Worm (Caenorhabditis elegans) whole organism, young adult: ENCODE measurements around the gene M70.2.

Experiments
- F22D6.2 ChIP-seq: sonication (generic microtip); optimal IDR thresholded peaks from 2 replicates; lab custom pipeline; 2016; ENCODE audit warnings: mild to moderate bottlenecking, missing genetic modification characterization, missing compliant biosample characterization
- F23B12.7 ChIP-seq: sonication (generic microtip); optimal IDR thresholded peaks from 2 replicates; lab custom pipeline; 2017; ENCODE audit warnings: missing genetic modification characterization, mild to moderate bottlenecking, missing compliant biosample characterization, antibody characterized with exemption, moderate library complexity; ENCODE audit not compliant: insufficient read depth
- F52B5.7 ChIP-seq: sonication (generic microtip); optimal IDR thresholded peaks from 2 replicates; lab custom pipeline; 2016; ENCODE audit warnings: mild to moderate bottlenecking, missing genetic modification characterization, missing compliant biosample characterization
- K11D2.4 ChIP-seq: fragments of 200-800 bp; sonication (Bioruptor generic); IDR thresholded peaks from 2 replicates; pipeline ENCODE4 v1.3.6; 2022; ENCODE audit warnings: missing genetic modification reagents, missing genetic modification characterization, missing compliant biosample characterization
- K12H6.12 ChIP-seq: fragments of 200-800 bp; sonication (Bioruptor generic); optimal IDR thresholded peaks from 2 replicates; lab custom pipeline; 2018; ENCODE audit warnings: mild to moderate bottlenecking, missing genetic modification characterization, missing compliant biosample characterization
- Y53F4B.3 ChIP-seq: fragments of 200-800 bp; sonication (Bioruptor generic); IDR thresholded peaks from 2 replicates; pipeline ENCODE4 v1.3.6; 2022; ENCODE audit warnings: missing genetic modification reagents, missing genetic modification characterization, missing compliant biosample characterization
- Y53G8AR.9 ChIP-seq: fragments of 200-800 bp; sonication (Bioruptor generic); conservative IDR thresholded peaks from 2 replicates; pipeline ENCODE4 v1.3.6; 2022; ENCODE audit warnings: missing genetic modification reagents, missing genetic modification characterization, missing compliant biosample characterization
- ama-1 ChIP-seq, 3 experiments: fragments of 150-350 bp in 1 of 3; sonication (generic microtip) in 2 of 3; optimal IDR thresholded peaks; 2 replicates each; lab custom pipeline; 2014 to 2018; ENCODE audit warnings: missing biosample characterization in 2 of 3, missing genetic modification characterization in 2 of 3, missing genetic modification reagents in 2 of 3
- attf-3 ChIP-seq: fragments of 200-800 bp; sonication (Bioruptor generic); conservative IDR thresholded peaks from 2 replicates; pipeline ENCODE4 v1.3.6; 2022; ENCODE audit warnings: missing genetic modification reagents, missing genetic modification characterization, missing compliant biosample characterization
- attf-5 ChIP-seq: fragments of 200-800 bp; sonication (Bioruptor generic); optimal IDR thresholded peaks from 2 replicates; lab custom pipeline; 2018; ENCODE audit warnings: mild to moderate bottlenecking, missing genetic modification characterization, missing compliant biosample characterization
- bed-1 ChIP-seq: fragments of 200-800 bp; sonication (Bioruptor generic); IDR thresholded peaks from 2 replicates; pipeline ENCODE4 v1.3.6; 2022; ENCODE audit warnings: missing genetic modification reagents, missing genetic modification characterization, missing compliant biosample characterization
- cebp-1 ChIP-seq, 2 experiments: fragments of 200-800 bp in 1 of 2; sonication (Bioruptor generic) in 1 of 2; sonication (generic microtip) in 1 of 2; IDR thresholded peaks in 1 of 2; optimal IDR thresholded peaks in 1 of 2; 2 replicates each; pipeline versions ENCODE4 v1.3.6 to Lab custom; 2017 to 2022; ENCODE audit warnings: missing compliant biosample characterization in 2 of 2, missing genetic modification characterization in 2 of 2, mild to moderate bottlenecking in 1 of 2, missing genetic modification reagents in 1 of 2, moderate library complexity in 1 of 2
- ceh-100 ChIP-seq: fragments of 200-800 bp; sonication (Bioruptor generic); IDR thresholded peaks from 2 replicates; pipeline ENCODE4 v1.3.6; 2022; ENCODE audit warnings: missing genetic modification reagents, missing genetic modification characterization, missing compliant biosample characterization
- ceh-79 ChIP-seq: sonication (generic microtip); optimal IDR thresholded peaks from 2 replicates; lab custom pipeline; 2017; ENCODE audit warnings: mild to moderate bottlenecking, missing genetic modification characterization, missing compliant biosample characterization
- chd-7 ChIP-seq: sonication (generic microtip); optimal IDR thresholded peaks from 2 replicates; lab custom pipeline; 2016; ENCODE audit warnings: mild to moderate bottlenecking, missing genetic modification characterization, moderate library complexity, missing compliant biosample characterization
- ekl-4 ChIP-seq: fragments of 200-800 bp; sonication (Bioruptor generic); IDR thresholded peaks from 2 replicates; pipeline ENCODE4 v1.3.6; 2022; ENCODE audit warnings: missing genetic modification reagents, missing genetic modification characterization, missing compliant biosample characterization
- hmg-1.2 ChIP-seq: fragments of 200-800 bp; sonication (Bioruptor generic); IDR thresholded peaks from 2 replicates; pipeline ENCODE4 v1.3.6; 2022; ENCODE audit warnings: missing genetic modification reagents, missing genetic modification characterization, missing compliant biosample characterization
- hrde-1 ChIP-seq: sonication (generic microtip); optimal IDR thresholded peaks from 2 replicates; lab custom pipeline; 2016; ENCODE audit warnings: missing genetic modification characterization, mild to moderate bottlenecking, missing compliant biosample characterization, moderate library complexity, missing genotype, missing genetic modification reagents, borderline replicate concordance
- lin-26 ChIP-seq: fragments of 200-800 bp; sonication (Bioruptor generic); IDR thresholded peaks from 2 replicates; pipeline ENCODE4 v1.3.6; 2022; ENCODE audit warnings: missing genetic modification reagents, missing genetic modification characterization, missing compliant biosample characterization
- lir-1 ChIP-seq: fragments of 200-800 bp; sonication (Bioruptor generic); conservative IDR thresholded peaks from 2 replicates; pipeline ENCODE4 v1.3.6; 2022; ENCODE audit warnings: missing genetic modification reagents, missing genetic modification characterization, missing compliant biosample characterization
- lsl-1 ChIP-seq: fragments of 200-800 bp; sonication (Bioruptor generic); optimal IDR thresholded peaks from 2 replicates; lab custom pipeline; 2018; ENCODE audit warnings: mild to moderate bottlenecking, missing genetic modification characterization, moderate library complexity, missing compliant biosample characterization
- lsy-27 ChIP-seq: sonication (generic microtip); optimal IDR thresholded peaks from 2 replicates; lab custom pipeline; 2017; ENCODE audit warnings: missing genetic modification characterization, mild to moderate bottlenecking, missing compliant biosample characterization, antibody characterized with exemption, missing genotype, borderline replicate concordance; ENCODE audit not compliant: insufficient read depth
- madf-8 ChIP-seq: fragments of 200-800 bp; sonication (Bioruptor generic); conservative IDR thresholded peaks from 2 replicates; pipeline ENCODE4 v1.3.6; 2022; ENCODE audit warnings: missing genetic modification reagents, missing genetic modification characterization, missing compliant biosample characterization
- mel-28 ChIP-seq: sonication (generic microtip); optimal IDR thresholded peaks from 2 replicates; lab custom pipeline; 2016; ENCODE audit warnings: borderline replicate concordance, mild to moderate bottlenecking, missing genetic modification characterization, missing compliant biosample characterization
- nhr-120 ChIP-seq: fragments of 200-800 bp; sonication (Bioruptor generic); IDR thresholded peaks from 2 replicates; pipeline ENCODE4 v1.3.6; 2022; ENCODE audit warnings: missing genetic modification characterization, missing compliant biosample characterization
- nhr-27 ChIP-seq: fragments of 200-800 bp; sonication (Bioruptor generic); optimal IDR thresholded peaks from 2 replicates; lab custom pipeline; 2018; ENCODE audit warnings: mild to moderate bottlenecking, missing genetic modification characterization, moderate library complexity, missing compliant biosample characterization
- snpc-1.1 ChIP-seq: sonication (generic microtip); optimal IDR thresholded peaks from 2 replicates; lab custom pipeline; 2017; ENCODE audit warnings: missing genetic modification characterization, mild to moderate bottlenecking, missing compliant biosample characterization, antibody characterized with exemption, moderate library complexity, missing genotype, missing genetic modification reagents; ENCODE audit not compliant: insufficient read depth
- sptf-2 ChIP-seq: fragments of 200-800 bp; sonication (Bioruptor generic); optimal IDR thresholded peaks from 2 replicates; lab custom pipeline; 2018; ENCODE audit warnings: mild to moderate bottlenecking, missing genetic modification characterization, missing compliant biosample characterization
- tlf-1 ChIP-seq: fragments of 200-800 bp; sonication (Bioruptor generic); optimal IDR thresholded peaks from 2 replicates; lab custom pipeline; 2018; ENCODE audit warnings: mild to moderate bottlenecking, missing genetic modification characterization, missing compliant biosample characterization
- ztf-18 ChIP-seq: sonication (generic microtip); optimal IDR thresholded peaks from 2 replicates; lab custom pipeline; 2016; ENCODE audit warnings: missing genotype, mild to moderate bottlenecking, missing genetic modification characterization, missing compliant biosample characterization

Gene M70.2

ce11 chrIV:2219334-2219755 is 23.5 kb upstream of the M70.2 start (continued):
- TF ChIP-seq mel-28 (tag; lab: Kevin White, UChicago), result peak; percentile 71
- 0 out of 2 replicates have a peak, but pooled peaks have one; percentile 30 for TF ChIP-seq nhr-120 (GFP tag; lab: Robert Waterston, UW)
- no peak for TF ChIP-seq snpc-1.1
- peak; percentile 60 for TF ChIP-seq ztf-18 (tag; lab: Kevin White, UChicago)
- peak; percentile 3 for TF ChIP-seq nhr-27 (tag; lab: Kevin White, UChicago)
- peak; percentile 83 for TF ChIP-seq lir-1 (GFP tag; lab: Robert Waterston, UW)

ce11 chrIV:2220147-2220546 is 22.7 kb upstream of the M70.2 start:
- TF ChIP-seq lsl-1, result no peak
- TF ChIP-seq Y53F4B.3 (GFP tag; lab: Robert Waterston, UW), result no peak
- TF ChIP-seq K11D2.4, result peak; percentile 76; the same call in 1 of the 2 replicates
- TF ChIP-seq F52B5.7, result no peak
- TF ChIP-seq cebp-1 (GFP tag; IDR thresholded peaks at IDR 0.05; lab: Robert Waterston, UW), result peak; percentile 75
- TF ChIP-seq cebp-1 (tag; optimal IDR thresholded peaks at IDR 0.05; lab: Kevin White, UChicago), result peak; percentile 80
- TF ChIP-seq bed-1 (GFP tag; lab: Robert Waterston, UW), result no peak
- TF ChIP-seq tlf-1 (GFP tag; lab: Kevin White, UChicago), result no peak
- peak; percentile 39 for TF ChIP-seq ama-1 (optimal IDR thresholded peaks at IDR 0.05; lab: Kevin White, UChicago)
- no peak for TF ChIP-seq ama-1 (GFP tag; optimal IDR thresholded peaks at IDR 0.05; lab: Kevin White, UChicago)
- no peak; the same call in 1 of the 2 replicates for TF ChIP-seq ekl-4 (GFP tag; lab: Robert Waterston, UW)
- TF ChIP-seq hmg-1.2 (GFP tag; lab: Robert Waterston, UW), result peak; percentile 43; the same call in 1 of the 2 replicates
- TF ChIP-seq lsy-27 (tag; lab: Kevin White, UChicago), result no peak
- TF ChIP-seq lir-1 (GFP tag; lab: Robert Waterston, UW), result 0 out of 2 replicates have a peak, but pooled peaks have one; percentile 11
- peak; percentile 44 for TF ChIP-seq attf-5 (GFP tag; lab: Kevin White, UChicago)
- peak; percentile 25 for TF ChIP-seq K12H6.12 (tag; lab: Kevin White, UChicago)

DNA sequence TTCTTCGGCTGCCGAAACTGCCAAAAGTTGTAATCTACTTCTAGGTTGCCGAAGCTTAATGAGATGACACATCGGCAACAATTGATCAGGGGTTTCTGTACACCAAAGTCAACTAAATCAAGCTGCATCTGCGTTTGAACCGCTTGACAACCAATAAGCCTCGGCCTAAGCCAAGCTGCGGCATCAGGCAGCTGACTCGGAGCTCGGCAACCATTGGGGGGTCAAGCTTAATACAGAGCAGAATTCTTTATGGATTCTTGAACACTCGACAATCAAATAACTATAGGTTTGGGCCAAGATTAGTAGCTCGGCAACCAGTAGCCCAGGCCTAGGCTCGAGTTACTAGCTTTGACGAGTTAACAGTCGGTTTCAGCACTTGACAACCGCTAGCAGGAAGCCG is 21.9 kb upstream of the M70.2 start:
- TF ChIP-seq ceh-79 (tag; lab: Kevin White, UChicago), result no peak
- TF ChIP-seq F22D6.2 (tag; lab: Kevin White, UChicago), result no peak
- TF ChIP-seq madf-8 (GFP tag; lab: Robert Waterston, UW), result no peak
- TF ChIP-seq hrde-1, result no peak
- no peak for TF ChIP-seq lin-26 (GFP tag; lab: Robert Waterston, UW)
- TF ChIP-seq attf-3 (GFP tag; lab: Robert Waterston, UW), result no peak
- TF ChIP-seq sptf-2 (GFP tag; lab: Kevin White, UChicago), result no peak

DNA sequence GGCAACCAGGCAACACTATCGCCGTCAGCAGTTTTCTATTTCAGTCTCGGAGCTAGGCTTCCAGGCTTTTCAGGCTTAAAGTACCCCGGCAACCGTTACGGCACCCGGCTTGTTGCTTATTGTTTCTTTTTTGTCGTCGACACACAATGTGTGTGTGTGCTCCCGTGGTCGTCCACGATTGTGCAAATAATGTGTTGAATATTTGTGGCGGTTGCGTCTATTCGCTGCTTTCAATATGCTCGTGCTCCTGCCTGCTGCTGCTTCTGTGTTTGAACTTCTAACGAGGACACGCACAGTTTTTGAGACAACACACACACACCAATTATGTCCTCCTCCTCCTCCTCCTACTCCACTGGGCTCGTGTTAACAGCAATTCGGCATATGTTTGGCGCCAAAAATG is 21.5 kb upstream of the M70.2 start:
- no peak for TF ChIP-seq F23B12.7
- TF ChIP-seq cebp-1 (GFP tag; IDR thresholded peaks at IDR 0.05; lab: Robert Waterston, UW), result 0 out of 2 replicates have a peak, but pooled peaks have one; percentile 24
- TF ChIP-seq cebp-1 (tag; optimal IDR thresholded peaks at IDR 0.05; lab: Kevin White, UChicago), result no peak
- TF ChIP-seq, all 124 proteins: peak for 1

- no peak for TF ChIP-seq chd-7 (tag; lab: Kevin White, UChicago)
- TF ChIP-seq Y53G8AR.9 (GFP tag; lab: Robert Waterston, UW), result no peak
- no peak for TF ChIP-seq attf-5 (GFP tag; lab: Kevin White, UChicago)
- TF ChIP-seq F23B12.7, result no peak
- TF ChIP-seq lir-1 (GFP tag; lab: Robert Waterston, UW), result no peak
- no peak for TF ChIP-seq ceh-100 (GFP tag; lab: Robert Waterston, UW)
Measured at ce11 chrIV:2222528-2222927, 20.3 kb upstream of the M70.2 start, which contains the start of gene fnip-2. fnip-2 (plus strand) TSS chrIV:2222828.
